Fruit fly (Drosophila melanogaster): ENCODE measurements around the gene lmgA.

Gene lmgA

DNA sequence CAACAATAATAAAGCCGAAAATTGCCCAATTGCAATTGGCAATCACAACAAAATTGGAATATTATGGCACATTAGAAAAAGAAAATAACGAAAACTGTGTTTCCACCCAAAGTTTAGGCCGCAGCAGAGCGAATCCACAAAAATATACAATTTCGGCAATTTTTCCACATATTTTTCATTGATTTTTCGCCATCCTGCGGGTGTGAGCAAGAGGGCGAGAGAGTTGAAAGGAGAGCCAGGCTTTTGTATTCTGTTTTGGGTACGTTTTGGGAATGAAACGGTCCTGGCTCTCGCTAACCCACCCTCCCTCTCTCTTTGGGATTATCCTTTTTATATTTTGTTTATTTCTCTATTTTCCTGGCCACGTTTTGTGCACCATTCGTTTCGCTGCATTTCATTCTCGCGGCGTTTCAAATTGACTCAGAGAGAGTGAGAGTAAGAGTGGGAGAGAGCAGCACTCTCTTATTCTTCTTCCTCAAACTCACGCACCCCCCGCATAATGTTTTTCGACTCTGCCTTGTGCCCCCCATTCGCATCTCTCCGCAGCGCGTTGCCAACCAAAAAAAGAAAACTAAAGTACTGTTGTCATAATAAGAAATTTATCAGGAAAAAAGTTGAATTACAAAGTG, 15.4 kb upstream of the lmgA start (continued):
- TF ChIP-seq OdsH (GFP tag; optimal IDR thresholded peaks at IDR 0.05) (no peak), CG10631 (GFP tag; optimal IDR thresholded peaks at IDR 0.05) (no peak), salr (GFP tag; optimal IDR thresholded peaks at IDR 0.05) (no peak), CG3032 (tag; optimal IDR thresholded peaks at IDR 0.05) (no peak), CG8319 (GFP tag; optimal IDR thresholded peaks at IDR 0.05) (no peak), achi (GFP tag; optimal IDR thresholded peaks at IDR 0.05) (no peak), CG6792 (GFP tag; optimal IDR thresholded peaks at IDR 0.05) (no peak), CG6854 (GFP tag; optimal IDR thresholded peaks at IDR 0.05) (peak; percentile 4), Hr4 (GFP tag; optimal IDR thresholded peaks at IDR 0.05) (no peak), Sox15 (GFP tag; optimal IDR thresholded peaks at IDR 0.05) (no peak), CG15336 (GFP tag; IDR thresholded peaks at IDR 0.05) (peak; percentile 44; the same call in 1 of the 2 replicates)

DNA sequence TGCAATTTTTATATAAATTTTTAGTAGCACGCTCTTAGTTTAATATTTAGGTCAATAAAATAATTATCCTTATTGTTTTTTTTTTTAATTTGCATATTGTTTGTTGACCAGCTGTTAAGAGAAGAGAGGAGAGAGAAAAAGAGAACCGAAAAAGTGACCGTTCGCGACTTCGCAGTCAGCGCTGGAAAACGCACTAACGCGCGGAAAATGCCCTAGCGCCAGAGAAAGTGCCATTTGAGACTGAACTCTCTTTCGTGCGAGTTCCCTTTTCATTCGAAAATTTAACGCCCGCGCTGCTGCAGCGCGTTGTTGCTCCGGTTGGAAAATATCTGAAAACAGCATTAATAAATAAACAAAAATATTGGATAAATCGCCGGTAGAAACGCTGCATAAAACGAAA, 14.7 kb upstream of the lmgA start:
- TF ChIP-seq fkh (GFP tag; optimal IDR thresholded peaks at IDR 0.05) (peak; percentile 23), CG6163 (GFP tag; IDR thresholded peaks at IDR 0.05) (peak; percentile 43; the same call in 1 of the 3 replicates), Eip78C (GFP tag) (peak; percentile 50), Hr38 (GFP tag; optimal IDR thresholded peaks at IDR 0.05) (no peak), ss (GFP tag; optimal IDR thresholded peaks at IDR 0.05) (peak in 1 of 2 experiments; percentile 10), CG15336 (GFP tag; IDR thresholded peaks at IDR 0.05) (peak; percentile 46; the same call in 1 of the 2 replicates), CG8119 (GFP tag; IDR thresholded peaks at IDR 0.05) (peak; percentile 17; the same call in 1 of the 3 replicates), CG6854 (GFP tag; optimal IDR thresholded peaks at IDR 0.05) (peak; percentile 35), CG3032 (tag; optimal IDR thresholded peaks at IDR 0.05) (no peak), pdm3 (GFP tag; optimal IDR thresholded peaks at IDR 0.05) (no peak), CG6808 (GFP tag; optimal IDR thresholded peaks at IDR 0.05) (peak; percentile 7), CG10669 (GFP tag; optimal IDR thresholded peaks at IDR 0.05) (no peak), Sox102F (GFP tag; optimal IDR thresholded peaks at IDR 0.05) (peak; percentile 39), lz (GFP tag; optimal IDR thresholded peaks at IDR 0.05) (no peak), net (GFP tag; optimal IDR thresholded peaks at IDR 0.05) (peak; percentile 23), esn (GFP tag; optimal IDR thresholded peaks at IDR 0.05) (peak; percentile 13)

DNA sequence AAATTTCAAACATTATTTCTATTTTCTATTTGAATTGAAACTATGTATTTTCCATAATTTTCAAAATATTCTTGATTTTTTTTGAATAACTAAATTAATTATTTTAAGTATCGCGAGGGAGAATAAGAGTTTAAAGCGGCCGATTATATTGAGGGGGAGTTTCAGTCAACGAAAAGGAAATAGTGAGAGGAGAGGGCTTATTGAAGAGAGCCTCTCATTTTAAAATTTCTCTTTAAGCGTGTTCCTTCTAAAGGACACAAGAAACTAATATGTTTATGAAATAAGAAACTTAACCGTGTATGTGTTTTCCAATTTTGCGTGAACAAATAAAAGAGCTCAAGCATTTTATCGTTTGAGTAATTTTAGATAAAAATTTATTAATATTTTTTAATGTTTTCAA, 14.2 kb upstream of the lmgA start:
- TF ChIP-seq Gug (GFP tag; IDR thresholded peaks at IDR 0.05) (no peak), CG11902 (GFP tag; optimal IDR thresholded peaks at IDR 0.05) (no peak), Ets96B (tag; optimal IDR thresholded peaks at IDR 0.05) (no peak), CG10669 (GFP tag; optimal IDR thresholded peaks at IDR 0.05) (no peak)

DNA sequence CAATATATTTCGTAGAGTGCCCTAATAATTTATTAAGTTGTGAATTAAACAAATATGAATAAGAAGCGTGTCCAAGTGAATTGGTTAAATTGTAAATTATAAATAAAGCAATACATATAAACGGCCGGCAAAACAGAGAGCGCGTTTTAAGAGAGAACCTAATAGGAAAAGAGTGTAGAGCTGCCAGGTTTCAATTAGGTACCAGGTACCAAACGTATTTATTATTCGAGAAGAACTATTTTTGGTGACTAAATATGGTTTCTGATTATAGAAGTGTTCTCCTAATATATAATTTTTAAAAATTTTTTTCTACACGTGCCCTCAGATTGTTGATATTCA, 13.8 kb upstream of the lmgA start:
- TF ChIP-seq svp (GFP tag) (no peak), fd85E (GFP tag; optimal IDR thresholded peaks at IDR 0.05) (no peak), Eip78C (GFP tag) (no peak), CG6792 (GFP tag; optimal IDR thresholded peaks at IDR 0.05) (no peak), esn (GFP tag; optimal IDR thresholded peaks at IDR 0.05) (no peak), CG11902 (GFP tag; optimal IDR thresholded peaks at IDR 0.05) (no peak), Eip75B (GFP tag; optimal IDR thresholded peaks at IDR 0.05) (no peak), CG11294 (GFP tag; IDR thresholded peaks at IDR 0.05) (no peak), Lpt (GFP tag; optimal IDR thresholded peaks at IDR 0.05) (no peak), Eip93F (GFP tag; optimal IDR thresholded peaks at IDR 0.05) (no peak), CG15336 (GFP tag; IDR thresholded peaks at IDR 0.05) (no peak), cyc (GFP tag; optimal IDR thresholded peaks at IDR 0.05) (no peak), CG8119 (GFP tag; IDR thresholded peaks at IDR 0.05) (no peak), vri (GFP tag; optimal IDR thresholded peaks at IDR 0.05) (no peak), CG9139 (GFP tag; optimal IDR thresholded peaks at IDR 0.05) (no peak)

Measured in whole organism, prepupa.